Worm (Caenorhabditis elegans) whole organism, young adult: ENCODE data around the gene emb-1.

Experiments
- F39B2.1 ChIP-seq: fragments of 200-800 bp; sonication (Bioruptor generic); IDR thresholded peaks from 2 replicates; pipeline ENCODE4 v1.3.6; 2022; ENCODE audit warnings: missing genetic modification reagents, missing genetic modification characterization, missing compliant biosample characterization
- athp-1 ChIP-seq: sonication (generic microtip); optimal IDR thresholded peaks from 2 replicates; lab custom pipeline; 2017; ENCODE audit warnings: mild to moderate bottlenecking, missing genetic modification characterization, missing compliant biosample characterization
- dpl-1 ChIP-seq: fragments of 150-350 bp; optimal IDR thresholded peaks from 2 replicates; lab custom pipeline; 2014; ENCODE audit warnings: missing biosample characterization, missing genetic modification reagents, missing genetic modification characterization
- pha-4 ChIP-seq: fragments of 150-350 bp; sonication (generic microtip); optimal IDR thresholded peaks from 2 replicates; lab custom pipeline; 2014; ENCODE audit warnings: missing biosample characterization, missing genetic modification reagents, missing genetic modification characterization
- snpc-4 ChIP-seq, 5 experiments: fragments of 150-350 bp in 1 of 5; sonication (generic microtip) in 4 of 5; optimal IDR thresholded peaks; 2 replicates each; lab custom pipeline; 2014 to 2018; ENCODE audit warnings: missing genetic modification characterization in 5 of 5, missing biosample characterization in 3 of 5, antibody characterized with exemption in 2 of 5, mild to moderate bottlenecking in 2 of 5, missing compliant biosample characterization in 2 of 5, missing genotype in 2 of 5, moderate library complexity in 2 of 5, missing genetic modification reagents in 1 of 5
- somi-1 ChIP-seq: fragments of 200-800 bp; sonication (Bioruptor generic); optimal IDR thresholded peaks from 2 replicates; lab custom pipeline; 2018; ENCODE audit warnings: mild to moderate bottlenecking, missing genetic modification characterization, missing compliant biosample characterization

DNA sequence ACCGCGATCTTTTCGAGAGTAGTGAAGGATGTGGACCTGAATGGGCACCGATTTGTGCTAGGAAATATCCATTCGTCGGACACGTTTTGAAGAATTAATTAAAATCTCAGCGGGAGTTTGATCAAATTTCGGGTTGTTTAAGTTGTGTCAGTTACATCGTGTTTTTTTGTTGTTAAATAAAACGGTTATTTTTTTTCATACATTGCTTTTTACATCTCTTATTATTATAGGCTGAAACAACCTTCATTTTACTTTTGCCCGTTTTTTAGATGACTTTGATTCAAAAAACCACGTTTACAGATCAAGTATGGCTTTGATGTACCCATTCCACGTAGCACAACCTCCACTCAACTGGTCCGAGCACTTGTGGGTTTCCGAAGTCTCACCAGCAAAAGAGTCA, at the start of gene emb-1:
- no peak for TF ChIP-seq F39B2.1 (GFP tag; lab: Robert Waterston, UW)
- TF ChIP-seq athp-1 (tag; lab: Kevin White, UChicago) = no peak
- TF ChIP-seq dpl-1 (GFP tag; lab: Kevin White, UChicago) = no peak
- no peak for TF ChIP-seq pha-4
- TF ChIP-seq snpc-4 (GFP tag; optimal IDR thresholded peaks at IDR 0.05; lab: Kevin White, UChicago) = no peak
- no peak for TF ChIP-seq snpc-4 (tag; optimal IDR thresholded peaks at IDR 0.05; lab: Kevin White, UChicago)
- TF ChIP-seq somi-1 (GFP tag; lab: Kevin White, UChicago) = no peak
